Fruit fly (Drosophila melanogaster) whole organism, embryonic: ENCODE data around the gene CG14395.
A peak's percentile ranks its signal among the peaks of the same experiment; 100 is the strongest.

Source experiments
- ATbp ChIP-seq: fragments of 200-800 bp; sonication (Bioruptor generic); optimal IDR thresholded peaks from 2 replicates; lab custom pipeline; 2017; ENCODE audit warnings: missing biosample characterization, mild to moderate bottlenecking, missing genetic modification characterization, missing genetic modification reagents
- Aef1 ChIP-seq: fragments of 200-800 bp; sonication (Bioruptor generic); IDR thresholded peaks from 3 replicates; pipeline ENCODE4 v1.3.6; 2022; ENCODE audit warnings: missing biosample characterization, missing genetic modification characterization
- CG10147 ChIP-seq: fragments of 200-800 bp; sonication (Bioruptor generic); optimal IDR thresholded peaks from 2 replicates; lab custom pipeline; 2019; ENCODE audit warnings: missing biosample characterization, mild to moderate bottlenecking, missing genetic modification characterization, moderate library complexity
- CG10543 ChIP-seq: fragments of 200-800 bp; sonication (Bioruptor generic); optimal IDR thresholded peaks from 3 replicates; lab custom pipeline; 2017; ENCODE audit warnings: missing biosample characterization, mild to moderate bottlenecking, missing genetic modification characterization, moderate library complexity
- CG13894 ChIP-seq: fragments of 200-800 bp; sonication (Bioruptor generic); optimal IDR thresholded peaks from 3 replicates; lab custom pipeline; 2018; ENCODE audit warnings: missing biosample characterization, mild to moderate bottlenecking, missing genetic modification characterization, moderate library complexity
- CG15479 ChIP-seq: fragments of 200-800 bp; sonication (Bioruptor generic); optimal IDR thresholded peaks from 3 replicates; lab custom pipeline; 2019; ENCODE audit warnings: missing biosample characterization, mild to moderate bottlenecking, missing genetic modification characterization, moderate library complexity
- CG17361 ChIP-seq: fragments of 200-800 bp; sonication (Bioruptor generic); IDR thresholded peaks from 3 replicates; pipeline ENCODE4 v1.3.6; 2022; ENCODE audit warnings: missing biosample characterization, missing genetic modification characterization
- CG18764 ChIP-seq: fragments of 200-800 bp; sonication (Bioruptor generic); optimal IDR thresholded peaks from 3 replicates; lab custom pipeline; 2016; ENCODE audit warnings: missing biosample characterization, missing genetic modification characterization
- CG2678 ChIP-seq: fragments of 200-800 bp; sonication (Bioruptor generic); optimal IDR thresholded peaks from 3 replicates; lab custom pipeline; 2019; ENCODE audit warnings: missing biosample characterization, mild to moderate bottlenecking, missing genetic modification characterization, moderate library complexity
- CG2712 ChIP-seq: fragments of 200-800 bp; optimal IDR thresholded peaks from 3 replicates; lab custom pipeline; 2019; ENCODE audit warnings: missing biosample characterization, mild to moderate bottlenecking, missing genetic modification characterization, moderate library complexity
- CG34224 ChIP-seq: fragments of 200-800 bp; sonication (Bioruptor generic); IDR thresholded peaks from 3 replicates; pipeline ENCODE4 v1.3.6; 2022; ENCODE audit warnings: missing biosample characterization, missing genetic modification characterization; ENCODE audit not compliant: partially characterized antibody
- CG4617 ChIP-seq: fragments of 200-800 bp; sonication (Bioruptor generic); optimal IDR thresholded peaks from 3 replicates; lab custom pipeline; 2016; ENCODE audit warnings: missing biosample characterization, missing genetic modification characterization, borderline replicate concordance
- CG4820 ChIP-seq: fragments of 200-800 bp; sonication (Bioruptor generic); optimal IDR thresholded peaks from 3 replicates; lab custom pipeline; 2016; ENCODE audit warnings: missing biosample characterization, missing genetic modification characterization
- CG6254 ChIP-seq: fragments of 200-800 bp; sonication (Bioruptor generic); optimal IDR thresholded peaks from 3 replicates; lab custom pipeline; 2017; ENCODE audit warnings: mild to moderate bottlenecking, missing biosample characterization, missing genetic modification reagents, missing genetic modification characterization
- CG7556 ChIP-seq: fragments of 200-800 bp; sonication (Bioruptor generic); optimal IDR thresholded peaks from 2 replicates; lab custom pipeline; 2017; ENCODE audit warnings: missing biosample characterization, mild to moderate bottlenecking, missing genetic modification characterization
- CG8290 ChIP-seq, 3 experiments: fragments of 200-800 bp; sonication (Bioruptor generic); optimal IDR thresholded peaks; 2 replicates each; lab custom pipeline; 2016 to 2019; ENCODE audit warnings: missing biosample characterization in 3 of 3, missing genetic modification characterization in 3 of 3, mild to moderate bottlenecking in 2 of 3, moderate library complexity in 1 of 3
- CG9437 ChIP-seq: fragments of 200-800 bp; sonication (Bioruptor generic); optimal IDR thresholded peaks from 2 replicates; lab custom pipeline; 2018; ENCODE audit warnings: missing biosample characterization, mild to moderate bottlenecking, missing genetic modification characterization
- CHES-1-like ChIP-seq: fragments of 200-800 bp; sonication (Bioruptor generic); optimal IDR thresholded peaks from 2 replicates; lab custom pipeline; 2016; ENCODE audit warnings: missing biosample characterization, missing genetic modification characterization
- Camta ChIP-seq: fragments of 200-800 bp; sonication (Bioruptor generic); optimal IDR thresholded peaks from 2 replicates; lab custom pipeline; 2016; ENCODE audit warnings: missing biosample characterization, missing genetic modification characterization
- Dek ChIP-seq: fragments of 200-800 bp; sonication (Bioruptor generic); optimal IDR thresholded peaks from 3 replicates; lab custom pipeline; 2019; ENCODE audit warnings: missing biosample characterization, mild to moderate bottlenecking, missing genetic modification characterization, moderate library complexity
- E2f2 ChIP-seq: fragments of 200-800 bp; sonication (Bioruptor generic); IDR thresholded peaks from 2 replicates; pipeline ENCODE4 v1.3.6; 2022; ENCODE audit warnings: missing biosample characterization, missing genetic modification characterization
- H2.0 ChIP-seq: fragments of 200-800 bp; sonication (Bioruptor generic); IDR thresholded peaks from 2 replicates; pipeline ENCODE4 v1.3.6; 2022; ENCODE audit warnings: missing biosample characterization, missing genetic modification characterization
- Hr3 ChIP-seq: fragments of 200-800 bp; sonication (Bioruptor generic); optimal IDR thresholded peaks from 3 replicates; lab custom pipeline; 2016; ENCODE audit warnings: missing biosample characterization, missing genetic modification characterization
- Jarid2 ChIP-seq: fragments of 200-800 bp; sonication (Bioruptor generic); optimal IDR thresholded peaks from 3 replicates; lab custom pipeline; 2017; ENCODE audit warnings: mild to moderate bottlenecking, missing biosample characterization, missing genetic modification reagents, missing genetic modification characterization
- Mad ChIP-seq: fragments of 200-800 bp; sonication (Bioruptor generic); optimal IDR thresholded peaks from 2 replicates; lab custom pipeline; 2016; ENCODE audit warnings: missing biosample characterization, missing genetic modification characterization
- NFAT ChIP-seq: fragments of 200-800 bp; sonication (Bioruptor generic); IDR thresholded peaks from 2 replicates; pipeline ENCODE4 v1.3.6; 2022; ENCODE audit warnings: missing biosample characterization, missing genetic modification characterization
- Neu2 ChIP-seq: fragments of 200-800 bp; sonication (Bioruptor generic); optimal IDR thresholded peaks from 3 replicates; lab custom pipeline; 2016; ENCODE audit warnings: missing biosample characterization, missing genetic modification characterization, borderline replicate concordance
- Pdp1 ChIP-seq, 2 experiments: fragments of 200-800 bp; sonication (Bioruptor generic); optimal IDR thresholded peaks; 3 replicates each; lab custom pipeline; 2016; ENCODE audit warnings: missing biosample characterization in 2 of 2, missing genetic modification characterization in 2 of 2, mild to moderate bottlenecking in 1 of 2, moderate library complexity in 1 of 2
- Scr ChIP-seq: fragments of 200-800 bp; sonication (Bioruptor generic); IDR thresholded peaks from 2 replicates; pipeline ENCODE4 v1.3.6; 2022; ENCODE audit warnings: missing biosample characterization, missing genetic modification characterization; ENCODE audit not compliant: partially characterized antibody
- abd-A ChIP-seq: fragments of 200-800 bp; sonication (Bioruptor generic); optimal IDR thresholded peaks from 3 replicates; lab custom pipeline; 2019; ENCODE audit warnings: missing biosample characterization, mild to moderate bottlenecking, missing genetic modification characterization, moderate library complexity
- bsh ChIP-seq, 2 experiments: fragments of 200-800 bp; sonication (Bioruptor generic); optimal IDR thresholded peaks; 2 replicates each; lab custom pipeline; 2017 to 2018; ENCODE audit warnings: mild to moderate bottlenecking in 2 of 2, missing biosample characterization in 2 of 2, missing genetic modification characterization in 2 of 2, moderate library complexity in 1 of 2
- dan ChIP-seq: fragments of 200-800 bp; sonication (Bioruptor generic); IDR thresholded peaks from 2 replicates; pipeline ENCODE4 v1.3.6; 2022; ENCODE audit warnings: missing biosample characterization, missing genetic modification characterization
- ftz-f1 ChIP-seq: fragments of 200-800 bp; sonication (Bioruptor generic); optimal IDR thresholded peaks from 2 replicates; lab custom pipeline; 2016; ENCODE audit warnings: missing biosample characterization, missing genetic modification characterization
- grau ChIP-seq: fragments of 200-800 bp; optimal IDR thresholded peaks from 3 replicates; lab custom pipeline; 2019; ENCODE audit warnings: missing biosample characterization, mild to moderate bottlenecking, missing genetic modification characterization, moderate library complexity
- her ChIP-seq: fragments of 200-800 bp; sonication (Bioruptor generic); optimal IDR thresholded peaks from 2 replicates; lab custom pipeline; 2016; ENCODE audit warnings: missing biosample characterization, missing genetic modification characterization
- ind ChIP-seq: fragments of 200-800 bp; sonication (Bioruptor generic); optimal IDR thresholded peaks from 3 replicates; lab custom pipeline; 2016; ENCODE audit warnings: missing biosample characterization, missing genetic modification characterization
- lola ChIP-seq, 3 experiments: fragments of >200 bp in 2 of 3; fragments of 200-800 bp in 1 of 3; sonication (Bioruptor generic) in 1 of 3; optimal IDR thresholded peaks; 2 replicates each; lab custom pipeline; 2017 to 2019; ENCODE audit warnings: missing biosample characterization in 3 of 3, missing genetic modification characterization in 3 of 3, mild to moderate bottlenecking in 1 of 3, moderate library complexity in 1 of 3
- luna ChIP-seq: fragments of 200-800 bp; sonication (Bioruptor generic); optimal IDR thresholded peaks from 2 replicates; lab custom pipeline; 2016; ENCODE audit warnings: missing biosample characterization, missing genetic modification characterization
- maf-S ChIP-seq: fragments of 200-800 bp; sonication (Bioruptor generic); optimal IDR thresholded peaks from 2 replicates; lab custom pipeline; 2016; ENCODE audit warnings: missing biosample characterization, missing genetic modification characterization
- nmo ChIP-seq: fragments of 200-800 bp; sonication (Bioruptor generic); optimal IDR thresholded peaks from 2 replicates; lab custom pipeline; 2018; ENCODE audit warnings: missing biosample characterization, mild to moderate bottlenecking, missing genetic modification characterization, moderate library complexity
- nom ChIP-seq: fragments of 200-800 bp; sonication (Bioruptor generic); optimal IDR thresholded peaks from 2 replicates; lab custom pipeline; 2017; ENCODE audit warnings: missing biosample characterization, missing genetic modification characterization, mild to moderate bottlenecking, moderate library complexity, missing genetic modification reagents
- stc ChIP-seq: fragments of 200-800 bp; sonication (Bioruptor generic); IDR thresholded peaks from 2 replicates; pipeline ENCODE4 v1.3.6; 2022; ENCODE audit warnings: missing biosample characterization, missing genetic modification characterization
- unpg ChIP-seq: fragments of 200-800 bp; sonication (Bioruptor generic); optimal IDR thresholded peaks from 3 replicates; lab custom pipeline; 2018; ENCODE audit warnings: missing biosample characterization, mild to moderate bottlenecking, missing genetic modification characterization, moderate library complexity

The CG14395 gene

dm6 chr3R:12719627-12720343 lies 57.2 kb downstream of the CG14395 start (continued):
- TF ChIP-seq Camta (no peak), luna (GFP tag; lab: Kevin White, UChicago) (peak; percentile 35), maf-S (GFP tag; lab: Kevin White, UChicago) (no peak), Mad (GFP tag; lab: Kevin White, UChicago) (no peak), E2f2 (GFP tag; lab: Robert Waterston, UW) (0 out of 2 replicates have a peak, but pooled peaks have one; percentile 17), H2.0 (GFP tag; lab: Robert Waterston, UW) (0 out of 2 replicates have a peak, but pooled peaks have one; percentile 9), Scr (peak; percentile 27; the same call in 1 of the 2 replicates), bsh (GFP tag; optimal IDR thresholded peaks at IDR 0.05; lab: Kevin White, UChicago) (peak; percentile 17 to 33), CG4820 (GFP tag; lab: Kevin White, UChicago) (peak; percentile 9), CG2678 (tag; lab: Kevin White, UChicago) (peak; percentile 73), Dek (tag; lab: Kevin White, UChicago) (peak; percentile 37), CG13894 (tag; lab: Kevin White, UChicago) (peak; percentile 94), grau (tag; lab: Kevin White, UChicago) (peak; percentile 43), CHES-1-like (no peak), Jarid2 (GFP tag; lab: Kevin White, UChicago) (no peak), her (GFP tag; lab: Kevin White, UChicago) (no peak), Pdp1 (GFP tag; optimal IDR thresholded peaks at IDR 0.05; lab: Kevin White, UChicago) (peak in 1 of 2 experiments; percentile 18), ATbp (peak; percentile 9), CG10147 (peak; percentile 51), CG8290 (GFP tag; optimal IDR thresholded peaks at IDR 0.05; lab: Kevin White, UChicago) (no peak), CG8290 (tag; optimal IDR thresholded peaks at IDR 0.05; lab: Kevin White, UChicago) (peak in 1 of 2 experiments; percentile 33), NFAT (GFP tag; lab: Robert Waterston, UW) (peak; percentile 30; the same call in 1 of the 2 replicates), CG34224 (GFP tag; lab: Robert Waterston, UW) (peak; percentile 24; the same call in 2 of the 3 replicates), CG9437 (peak; percentile 26), CG6254 (GFP tag; lab: Kevin White, UChicago) (peak; percentile 12), ftz-f1 (GFP tag; lab: Kevin White, UChicago) (peak; percentile 17), ind (GFP tag; lab: Kevin White, UChicago) (peak; percentile 8), dan (GFP tag; lab: Robert Waterston, UW) (no peak), CG7556 (GFP tag; lab: Kevin White, UChicago) (peak; percentile 50), lola (GFP tag; optimal IDR thresholded peaks at IDR 0.05; lab: Kevin White, UChicago) (peak in 1 of 3 experiments; percentile 12), CG10543 (peak; percentile 74), CG2712 (tag; lab: Kevin White, UChicago) (peak; percentile 69), CG15479 (peak; percentile 80), nmo (GFP tag; lab: Kevin White, UChicago) (peak; percentile 36), CG4617 (no peak), unpg (GFP tag; lab: Kevin White, UChicago) (peak; percentile 55), Hr3 (GFP tag; lab: Kevin White, UChicago) (peak; percentile 23), stc (GFP tag; lab: Robert Waterston, UW) (peak; percentile 30; the same call in 1 of the 2 replicates), CG18764 (no peak), nom (GFP tag; lab: Kevin White, UChicago) (peak; percentile 71), abd-A (tag; lab: Kevin White, UChicago) (peak; percentile 59), Neu2 (GFP tag; lab: Kevin White, UChicago) (peak; percentile 6), Aef1 (peak; percentile 17; the same call in 2 of the 3 replicates), CG17361 (GFP tag; lab: Robert Waterston, UW) (peak; percentile 42; the same call in 2 of the 3 replicates)
